Fruit fly (Drosophila melanogaster): ENCODE results near the gene CG3638.

dm6 chrX:1282433-1282832 is 45.9 kb upstream of the CG3638 start:
- TF ChIP-seq usp (GFP tag; optimal IDR thresholded peaks at IDR 0.05) (no peak), psq (optimal IDR thresholded peaks at IDR 0.05) (no peak), Dll (optimal IDR thresholded peaks at IDR 0.05) (no peak), CG8478 (optimal IDR thresholded peaks at IDR 0.05) (no peak), EcR (GFP tag; optimal IDR thresholded peaks at IDR 0.05) (no peak)
